Fruit fly (Drosophila melanogaster) whole organism, embryonic: ENCODE data around the gene Rab9Db.
A peak's percentile ranks its signal among the peaks of the same experiment; 100 is the strongest.

Experiments
- Ada2b ChIP-seq: fragments of 200-800 bp; sonication (Bioruptor generic); IDR thresholded peaks from 2 replicates; pipeline ENCODE4 v1.3.6; 2022; ENCODE audit warnings: missing biosample characterization, missing genetic modification characterization
- CG10565 ChIP-seq: fragments of 200-800 bp; sonication (Bioruptor generic); optimal IDR thresholded peaks from 3 replicates; lab custom pipeline; 2016; ENCODE audit warnings: missing biosample characterization, mild to moderate bottlenecking, missing genetic modification characterization
- CG11085 ChIP-seq: fragments of 200-800 bp; sonication (Bioruptor generic); IDR thresholded peaks from 2 replicates; pipeline ENCODE4 v1.3.6; 2022; ENCODE audit warnings: missing biosample characterization, missing genetic modification characterization
- CG11456 ChIP-seq: fragments of 200-800 bp; sonication (Bioruptor generic); IDR thresholded peaks from 3 replicates; pipeline ENCODE4 v1.3.6; 2022; ENCODE audit warnings: missing biosample characterization, missing genetic modification characterization
- CG1233 ChIP-seq: fragments of 200-800 bp; sonication (Bioruptor generic); optimal IDR thresholded peaks from 4 replicates; lab custom pipeline; 2018; ENCODE audit warnings: missing biosample characterization, mild to moderate bottlenecking, missing genetic modification characterization
- CG13287 ChIP-seq: fragments of 200-800 bp; sonication (Bioruptor generic); IDR thresholded peaks from 2 replicates; pipeline ENCODE4 v1.3.6; 2022; ENCODE audit warnings: missing biosample characterization, missing genetic modification characterization; ENCODE audit not compliant: partially characterized antibody
- CG13296 ChIP-seq: fragments of 200-800 bp; sonication (Bioruptor generic); optimal IDR thresholded peaks from 3 replicates; lab custom pipeline; 2018; ENCODE audit warnings: missing biosample characterization, mild to moderate bottlenecking, missing genetic modification characterization
- CG13424 ChIP-seq: fragments of 200-800 bp; sonication (Bioruptor generic); optimal IDR thresholded peaks from 2 replicates; lab custom pipeline; 2019; ENCODE audit warnings: missing biosample characterization, mild to moderate bottlenecking, missing genetic modification characterization, moderate library complexity
- CG14667 ChIP-seq: fragments of 200-800 bp; sonication (Bioruptor generic); IDR thresholded peaks from 2 replicates; pipeline ENCODE4 v1.3.6; 2022; ENCODE audit warnings: missing biosample characterization, missing genetic modification characterization
- CG1529 ChIP-seq: fragments of 200-800 bp; sonication (Bioruptor generic); optimal IDR thresholded peaks from 3 replicates; lab custom pipeline; 2018; ENCODE audit warnings: missing biosample characterization, missing genetic modification characterization
- CG17328 ChIP-seq: fragments of 200-800 bp; sonication (Bioruptor generic); IDR thresholded peaks from 2 replicates; pipeline ENCODE4 v1.3.6; 2022; ENCODE audit warnings: missing biosample characterization, missing genetic modification characterization
- CG17612 ChIP-seq: fragments of 200-800 bp; sonication (Bioruptor generic); IDR thresholded peaks from 2 replicates; pipeline ENCODE4 v1.3.6; 2022; ENCODE audit warnings: missing biosample characterization, missing genetic modification characterization
- CG2875 ChIP-seq: fragments of 200-800 bp; sonication (Bioruptor generic); optimal IDR thresholded peaks from 2 replicates; lab custom pipeline; 2017; ENCODE audit warnings: missing biosample characterization, mild to moderate bottlenecking, missing genetic modification characterization, missing genetic modification reagents
- CG34422 ChIP-seq: fragments of 200-800 bp; sonication (Bioruptor generic); IDR thresholded peaks from 3 replicates; pipeline ENCODE4 v1.3.6; 2022; ENCODE audit warnings: missing biosample characterization, missing genetic modification characterization
- CG4360 ChIP-seq: fragments of 200-800 bp; sonication (Bioruptor generic); IDR thresholded peaks from 2 replicates; pipeline ENCODE4 v1.3.6; 2022; ENCODE audit warnings: missing biosample characterization, missing genetic modification characterization
- CG4424 ChIP-seq: fragments of 200-800 bp; sonication (Bioruptor generic); optimal IDR thresholded peaks from 3 replicates; lab custom pipeline; 2016; ENCODE audit warnings: missing biosample characterization, missing genetic modification characterization
- CG5180 ChIP-seq: fragments of 200-800 bp; sonication (Bioruptor generic); optimal IDR thresholded peaks from 3 replicates; lab custom pipeline; 2017; ENCODE audit warnings: missing biosample characterization, missing genetic modification characterization, mild to moderate bottlenecking, moderate library complexity, missing genetic modification reagents
- CG8944 ChIP-seq: fragments of 200-800 bp; sonication (Bioruptor generic); optimal IDR thresholded peaks from 3 replicates; lab custom pipeline; 2016; ENCODE audit warnings: missing biosample characterization, missing genetic modification characterization
- Dek ChIP-seq: fragments of 200-800 bp; sonication (Bioruptor generic); optimal IDR thresholded peaks from 3 replicates; lab custom pipeline; 2019; ENCODE audit warnings: missing biosample characterization, mild to moderate bottlenecking, missing genetic modification characterization, moderate library complexity
- Dip3 ChIP-seq: fragments of 200-800 bp; sonication (Bioruptor generic); optimal IDR thresholded peaks from 3 replicates; lab custom pipeline; 2016; ENCODE audit warnings: missing biosample characterization, missing genetic modification characterization
- Doc2 ChIP-seq: fragments of 200-800 bp; sonication (Bioruptor generic); IDR thresholded peaks from 2 replicates; pipeline ENCODE4 v1.3.6; 2022; ENCODE audit warnings: missing biosample characterization, missing genetic modification characterization
- Dp ChIP-seq: fragments of 200-800 bp; sonication (Bioruptor generic); optimal IDR thresholded peaks from 2 replicates; lab custom pipeline; 2018; ENCODE audit warnings: missing biosample characterization, mild to moderate bottlenecking, missing genetic modification characterization, moderate library complexity
- E2f2 ChIP-seq: fragments of 200-800 bp; sonication (Bioruptor generic); IDR thresholded peaks from 2 replicates; pipeline ENCODE4 v1.3.6; 2022; ENCODE audit warnings: missing biosample characterization, missing genetic modification characterization
- Elba2 ChIP-seq: fragments of 200-800 bp; sonication (Bioruptor generic); optimal IDR thresholded peaks from 3 replicates; lab custom pipeline; 2016; ENCODE audit warnings: missing biosample characterization, missing genetic modification characterization
- HLHmδ ChIP-seq: fragments of 200-800 bp; sonication (Bioruptor generic); optimal IDR thresholded peaks from 2 replicates; lab custom pipeline; 2018; ENCODE audit warnings: missing biosample characterization, mild to moderate bottlenecking, missing genetic modification characterization, moderate library complexity
- Hsf ChIP-seq: fragments of 200-800 bp; sonication (Bioruptor generic); optimal IDR thresholded peaks from 3 replicates; lab custom pipeline; 2016; ENCODE audit warnings: missing biosample characterization, missing genetic modification characterization
- Lim3 ChIP-seq: fragments of 200-800 bp; sonication (Bioruptor generic); IDR thresholded peaks from 2 replicates; pipeline ENCODE4 v1.3.6; 2022; ENCODE audit warnings: missing biosample characterization, missing genetic modification characterization
- MBD-R2 ChIP-seq: fragments of 200-800 bp; sonication (Bioruptor generic); IDR thresholded peaks from 2 replicates; pipeline ENCODE4 v1.3.6; 2022; ENCODE audit warnings: missing biosample characterization, missing genetic modification characterization
- NC2α ChIP-seq: fragments of 200-800 bp; sonication (Bioruptor generic); optimal IDR thresholded peaks from 2 replicates; lab custom pipeline; 2016; ENCODE audit warnings: missing biosample characterization, missing genetic modification characterization
- Oli ChIP-seq: fragments of 200-800 bp; sonication (Bioruptor generic); optimal IDR thresholded peaks from 2 replicates; lab custom pipeline; 2018; ENCODE audit warnings: missing biosample characterization, mild to moderate bottlenecking, missing genetic modification characterization, moderate library complexity
- Opbp ChIP-seq: fragments of 200-800 bp; sonication (Bioruptor generic); IDR thresholded peaks from 3 replicates; pipeline ENCODE4 v1.3.6; 2022; ENCODE audit warnings: missing biosample characterization, missing genetic modification characterization; ENCODE audit not compliant: partially characterized antibody
- PHDP ChIP-seq: fragments of 200-800 bp; sonication (Bioruptor generic); optimal IDR thresholded peaks from 3 replicates; lab custom pipeline; 2018; ENCODE audit warnings: missing biosample characterization, mild to moderate bottlenecking, missing genetic modification characterization, moderate library complexity
- Sox100B ChIP-seq: fragments of 200-800 bp; sonication (Bioruptor generic); optimal IDR thresholded peaks from 3 replicates; lab custom pipeline; 2018; ENCODE audit warnings: missing biosample characterization, mild to moderate bottlenecking, missing genetic modification characterization
- Tbp ChIP-seq: fragments of >200 bp; optimal IDR thresholded peaks from 2 replicates; lab custom pipeline; 2018; ENCODE audit warnings: missing biosample characterization, missing genetic modification characterization
- ab ChIP-seq: fragments of 200-800 bp; sonication (Bioruptor generic); optimal IDR thresholded peaks from 2 replicates; lab custom pipeline; 2016; ENCODE audit warnings: missing biosample characterization, missing genetic modification characterization
- bsh ChIP-seq, 2 experiments: fragments of 200-800 bp; sonication (Bioruptor generic); optimal IDR thresholded peaks; 2 replicates each; lab custom pipeline; 2017 to 2018; ENCODE audit warnings: mild to moderate bottlenecking in 2 of 2, missing biosample characterization in 2 of 2, missing genetic modification characterization in 2 of 2, moderate library complexity in 1 of 2
- ci ChIP-seq: fragments of 200-800 bp; sonication (Bioruptor generic); IDR thresholded peaks from 3 replicates; pipeline ENCODE4 v1.3.6; 2022; ENCODE audit warnings: missing biosample characterization, missing genetic modification characterization
- dysf ChIP-seq: fragments of 200-800 bp; sonication (Bioruptor generic); IDR thresholded peaks from 3 replicates; pipeline ENCODE4 v1.3.6; 2022; ENCODE audit warnings: missing biosample characterization, missing genetic modification characterization
- fu2 ChIP-seq: fragments of 200-800 bp; sonication (Bioruptor generic); optimal IDR thresholded peaks from 2 replicates; lab custom pipeline; 2016; ENCODE audit warnings: missing biosample characterization, missing genetic modification characterization
- her ChIP-seq: fragments of 200-800 bp; sonication (Bioruptor generic); optimal IDR thresholded peaks from 2 replicates; lab custom pipeline; 2016; ENCODE audit warnings: missing biosample characterization, missing genetic modification characterization
- kay ChIP-seq: fragments of 200-800 bp; sonication (Bioruptor generic); optimal IDR thresholded peaks from 2 replicates; lab custom pipeline; 2016; ENCODE audit warnings: missing biosample characterization, missing genetic modification characterization
- lilli ChIP-seq: fragments of 200-800 bp; sonication (Bioruptor generic); optimal IDR thresholded peaks from 3 replicates; lab custom pipeline; 2016; ENCODE audit warnings: missing biosample characterization, missing genetic modification characterization
- maf-S ChIP-seq: fragments of 200-800 bp; sonication (Bioruptor generic); optimal IDR thresholded peaks from 2 replicates; lab custom pipeline; 2016; ENCODE audit warnings: missing biosample characterization, missing genetic modification characterization
- mam ChIP-seq: fragments of 200-800 bp; sonication (Bioruptor generic); optimal IDR thresholded peaks from 3 replicates; lab custom pipeline; 2016; ENCODE audit warnings: missing biosample characterization, missing genetic modification characterization
- mirr ChIP-seq: fragments of 200-800 bp; sonication (Bioruptor generic); optimal IDR thresholded peaks from 3 replicates; lab custom pipeline; 2018; ENCODE audit warnings: missing biosample characterization, mild to moderate bottlenecking, missing genetic modification characterization
- nmo ChIP-seq: fragments of 200-800 bp; sonication (Bioruptor generic); optimal IDR thresholded peaks from 2 replicates; lab custom pipeline; 2018; ENCODE audit warnings: missing biosample characterization, mild to moderate bottlenecking, missing genetic modification characterization, moderate library complexity
- pan ChIP-seq, 4 experiments: fragments of >200 bp in 3 of 4; fragments of 200-800 bp in 1 of 4; sonication (Bioruptor generic) in 1 of 4; optimal IDR thresholded peaks in 3 of 4; IDR thresholded peaks in 1 of 4; 2 replicates each; pipeline versions ENCODE4 v1.3.6 to Lab custom; 2017 to 2022; ENCODE audit warnings: missing biosample characterization in 2 of 4, missing genetic modification characterization in 2 of 4, mixed read lengths in 1 of 4
- psq ChIP-seq: fragments of 200-800 bp; sonication (Bioruptor generic); optimal IDR thresholded peaks from 2 replicates; lab custom pipeline; 2017; ENCODE audit warnings: missing biosample characterization, missing genetic modification characterization
- sens ChIP-seq: fragments of 200-800 bp; sonication (Bioruptor generic); peaks from one replicate; lab custom pipeline; 2016; ENCODE audit warnings: missing biosample characterization, missing genetic modification characterization
- sim ChIP-seq: fragments of 200-800 bp; sonication (Bioruptor generic); IDR thresholded peaks from 2 replicates; pipeline ENCODE4 v1.3.6; 2022; ENCODE audit warnings: missing biosample characterization, missing genetic modification characterization
- trh ChIP-seq: fragments of 200-800 bp; sonication (Bioruptor generic); optimal IDR thresholded peaks from 2 replicates; lab custom pipeline; 2016; ENCODE audit warnings: missing biosample characterization, missing genetic modification characterization
- usp ChIP-seq: fragments of >200 bp; optimal IDR thresholded peaks from 2 replicates; lab custom pipeline; 2017; ENCODE audit warnings: missing biosample characterization, missing genetic modification characterization

Rab9Db gene

dm6 chrX:10587445-10587844 is 35.6 kb downstream of the Rab9Db start (continued):
- TF ChIP-seq CG1529 (GFP tag; lab: Kevin White, UChicago) (no peak), Dek (tag; lab: Kevin White, UChicago) (no peak), sens (peak; percentile 71), CG2875 (GFP tag; lab: Kevin White, UChicago) (no peak), CG17328 (GFP tag; lab: Robert Waterston, UW) (no peak), bsh (GFP tag; optimal IDR thresholded peaks at IDR 0.05; lab: Kevin White, UChicago) (no peak), Opbp (no peak), her (GFP tag; lab: Kevin White, UChicago) (no peak), E2f2 (GFP tag; lab: Robert Waterston, UW) (peak; percentile 31; the same call in 1 of the 2 replicates), CG4360 (no peak), CG4424 (GFP tag; lab: Kevin White, UChicago) (no peak), Dip3 (GFP tag; lab: Kevin White, UChicago) (peak; percentile 56), HLHmδ (GFP tag; lab: Kevin White, UChicago) (no peak), sim (no peak), Elba2 (GFP tag; lab: Kevin White, UChicago) (no peak), pan (optimal IDR thresholded peaks at IDR 0.05; lab: Kevin White, UChicago) (no peak), pan (GFP tag; optimal IDR thresholded peaks at IDR 0.05 in 1 of 2, IDR thresholded peaks at IDR 0.05 in 1 of 2) (peak in 1 of 2 experiments; percentile 70), CG10565 (GFP tag; lab: Kevin White, UChicago) (no peak), psq (GFP tag; lab: Kevin White, UChicago) (no peak), mirr (GFP tag; lab: Kevin White, UChicago) (no peak), Oli (no peak), CG13424 (tag; lab: Kevin White, UChicago) (peak; percentile 39), trh (GFP tag; lab: Kevin White, UChicago) (no peak), CG1233 (GFP tag; lab: Kevin White, UChicago) (peak; percentile 15), CG13287 (GFP tag; lab: Robert Waterston, UW) (no peak), nmo (GFP tag; lab: Kevin White, UChicago) (peak; percentile 27), CG17612 (GFP tag; lab: Robert Waterston, UW) (no peak), Ada2b (GFP tag; lab: Robert Waterston, UW) (peak; percentile 68), kay (GFP tag; lab: Kevin White, UChicago) (peak; percentile 7), Hsf (GFP tag; lab: Kevin White, UChicago) (peak; percentile 3), NC2α (no peak), ab (no peak), Sox100B (GFP tag; lab: Kevin White, UChicago) (no peak), maf-S (GFP tag; lab: Kevin White, UChicago) (no peak), mam (GFP tag; lab: Kevin White, UChicago) (peak; percentile 38), CG5180 (GFP tag; lab: Kevin White, UChicago) (no peak), ci (GFP tag; lab: Robert Waterston, UW) (0 out of 3 replicates have a peak, but pooled peaks have one; percentile 38), Doc2 (GFP tag; lab: Robert Waterston, UW) (no peak), MBD-R2 (peak; percentile 15; the same call in 1 of the 2 replicates), Dp (GFP tag; lab: Kevin White, UChicago) (no peak), dysf (peak; percentile 74; the same call in 2 of the 3 replicates), CG34422 (peak; percentile 62; the same call in 2 of the 3 replicates), fu2 (no peak), CG11456 (peak; percentile 73; the same call in 2 of the 3 replicates), CG14667 (GFP tag; lab: Robert Waterston, UW) (peak; percentile 31; the same call in 1 of the 2 replicates), Tbp (GFP tag; lab: Kevin White, UChicago) (no peak), CG8944 (GFP tag; lab: Kevin White, UChicago) (no peak), PHDP (tag; lab: Kevin White, UChicago) (no peak), CG11085 (GFP tag; lab: Robert Waterston, UW) (no peak), Lim3 (no peak), CG13296 (GFP tag; lab: Kevin White, UChicago) (peak; percentile 24), lilli (GFP tag; lab: Kevin White, UChicago) (no peak), usp (no peak)
